Fruit fly (Drosophila melanogaster) whole organism, pupa: ENCODE results near the gene CG7130.

Experiments
- CG17806 ChIP-seq: fragments of 200-800 bp; sonication (Bioruptor generic); optimal IDR thresholded peaks from 2 replicates; lab custom pipeline; 2018; ENCODE audit warnings: missing biosample characterization, mild to moderate bottlenecking, missing genetic modification characterization, moderate library complexity
- CG4496 ChIP-seq: fragments of 200-800 bp; sonication (Bioruptor generic); IDR thresholded peaks from 3 replicates; pipeline ENCODE4 v1.3.6; 2022; ENCODE audit warnings: missing biosample characterization, missing genetic modification characterization
- CG9948 ChIP-seq: fragments of 200-800 bp; sonication (Bioruptor generic); optimal IDR thresholded peaks from 2 replicates; lab custom pipeline; 2018; ENCODE audit warnings: missing biosample characterization, mild to moderate bottlenecking, missing genetic modification characterization, moderate library complexity
- Ets98B ChIP-seq: fragments of 200-800 bp; sonication (Bioruptor generic); IDR thresholded peaks from 2 replicates; pipeline ENCODE4 v1.3.6; 2022; ENCODE audit warnings: missing biosample characterization, missing genetic modification characterization
- Pif1B ChIP-seq: fragments of 200-800 bp; sonication (Bioruptor generic); optimal IDR thresholded peaks from 3 replicates; lab custom pipeline; 2016; ENCODE audit warnings: missing biosample characterization, missing genetic modification characterization
- gl ChIP-seq: fragments of 200-800 bp; sonication (Bioruptor generic); optimal IDR thresholded peaks from 2 replicates; lab custom pipeline; 2018; ENCODE audit warnings: missing biosample characterization, mild to moderate bottlenecking, missing genetic modification characterization

dm6 chr3L:22094308-22094866, 18.8 kb upstream of the CG7130 start:
- TF ChIP-seq gl (tag; lab: Kevin White, UChicago) (no peak), CG17806 (tag; lab: Kevin White, UChicago) (no peak), CG4496 (GFP tag; lab: Robert Waterston, UW) (no peak), Ets98B (GFP tag; lab: Robert Waterston, UW) (no peak), Pif1B (no peak), CG9948 (tag; lab: Kevin White, UChicago) (no peak)
